Worm (Caenorhabditis elegans) whole organism, midembryonic: Measurements from ENCODE around the gene C16D9.9.

Experiments used
- med-1 ChIP-seq: sonication (generic microtip); optimal IDR thresholded peaks from 2 replicates; lab custom pipeline; 2017; ENCODE audit warnings: missing genetic modification characterization, mild to moderate bottlenecking, missing compliant biosample characterization, antibody characterized with exemption, missing genetic modification reagents; ENCODE audit not compliant: insufficient read depth
- tab-1 ChIP-seq: fragments of 200-800 bp; sonication (Bioruptor generic); IDR thresholded peaks from 2 replicates; pipeline ENCODE4 v1.3.6; 2022; ENCODE audit warnings: missing genetic modification characterization, missing compliant biosample characterization

- TF ChIP-seq med-1 (no peak), tab-1 (GFP tag; lab: Robert Waterston, UW) (no peak)
These were observed 8.0 kb downstream of the C16D9.9 start, which contains the start of gene asp-5 for ce11 chrV:8271995-8272394.
